Fruit fly (Drosophila melanogaster) whole organism, pupa: ENCODE measurements around the gene Tcs3.

Experiments used
- CG15710 ChIP-seq: fragments of 200-800 bp; sonication (Bioruptor generic); optimal IDR thresholded peaks from 2 replicates; lab custom pipeline; 2018; ENCODE audit warnings: missing biosample characterization, mild to moderate bottlenecking, missing genetic modification characterization, moderate library complexity
- CG17806 ChIP-seq: fragments of 200-800 bp; sonication (Bioruptor generic); optimal IDR thresholded peaks from 2 replicates; lab custom pipeline; 2018; ENCODE audit warnings: missing biosample characterization, mild to moderate bottlenecking, missing genetic modification characterization, moderate library complexity
- CG34367 ChIP-seq: fragments of 200-800 bp; sonication (Bioruptor generic); optimal IDR thresholded peaks from 2 replicates; lab custom pipeline; 2018; ENCODE audit warnings: missing biosample characterization, mild to moderate bottlenecking, missing genetic modification characterization
- CG8159 ChIP-seq: fragments of 200-800 bp; sonication (Bioruptor generic); optimal IDR thresholded peaks from 3 replicates; lab custom pipeline; 2018; ENCODE audit warnings: missing biosample characterization, mild to moderate bottlenecking, missing genetic modification characterization, moderate library complexity
- CG8301 ChIP-seq: fragments of 200-800 bp; sonication (Bioruptor generic); optimal IDR thresholded peaks from 2 replicates; lab custom pipeline; 2018; ENCODE audit warnings: missing biosample characterization, mild to moderate bottlenecking, missing genetic modification characterization
- EcR ChIP-seq: fragments of 200-800 bp; sonication (Bioruptor generic); optimal IDR thresholded peaks from 3 replicates; lab custom pipeline; 2019; ENCODE audit warnings: missing biosample characterization, missing genetic modification characterization, mild to moderate bottlenecking, moderate library complexity, missing genetic modification reagents
- Pif1B ChIP-seq: fragments of 200-800 bp; sonication (Bioruptor generic); optimal IDR thresholded peaks from 3 replicates; lab custom pipeline; 2016; ENCODE audit warnings: missing biosample characterization, missing genetic modification characterization
- Snoo ChIP-seq: fragments of 200-800 bp; sonication (Bioruptor generic); optimal IDR thresholded peaks from 3 replicates; lab custom pipeline; 2017; ENCODE audit warnings: missing biosample characterization, mild to moderate bottlenecking, missing genetic modification characterization, inconsistent platforms
- rn ChIP-seq: fragments of 200-800 bp; sonication (Bioruptor generic); IDR thresholded peaks from 2 replicates; pipeline ENCODE4 v1.3.6; 2022; ENCODE audit warnings: missing biosample characterization, missing genetic modification characterization

DNA sequence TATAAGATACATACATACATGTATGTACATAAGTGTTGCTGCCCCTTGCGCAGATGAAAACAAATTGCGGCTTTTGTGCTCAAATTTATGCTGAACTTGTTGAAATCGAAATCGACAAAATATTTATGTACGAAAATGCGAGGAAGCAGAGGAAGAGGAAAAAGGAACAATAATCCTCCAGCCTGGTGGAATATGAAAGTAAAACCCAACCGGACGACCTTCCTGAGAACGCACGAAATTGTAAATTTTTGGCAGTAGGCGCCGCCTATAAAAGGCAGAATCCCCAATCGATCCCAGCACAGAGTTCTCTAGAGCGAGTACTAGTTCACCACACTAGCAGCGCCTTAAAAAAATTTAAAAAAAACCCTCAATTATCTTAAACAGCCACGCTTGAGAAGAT, 12.8 kb downstream of the Tcs3 start, which contains the start of gene Cpr72Eb:
- TF ChIP-seq CG17806 (tag; lab: Kevin White, UChicago) (no peak), EcR (GFP tag; lab: Kevin White, UChicago) (no peak), Snoo (tag; lab: Kevin White, UChicago) (no peak), rn (GFP tag; lab: Robert Waterston, UW) (no peak), CG8159 (tag; lab: Kevin White, UChicago) (no peak), CG8301 (no peak), Pif1B (GFP tag; lab: Kevin White, UChicago) (no peak), CG34367 (tag; lab: Kevin White, UChicago) (no peak), CG15710 (tag; lab: Kevin White, UChicago) (no peak)
